Fruit fly (Drosophila melanogaster) whole organism, adult: ENCODE measurements around the gene Svil.
A peak's percentile ranks its signal among the peaks of the same experiment; 100 is the strongest.

Experiments used
- CG11617 ChIP-seq: fragments of 200-800 bp; sonication (Bioruptor generic); optimal IDR thresholded peaks from 2 replicates; lab custom pipeline; 2017; ENCODE audit warnings: mild to moderate bottlenecking, missing biosample characterization, missing genetic modification reagents, missing genetic modification characterization
- CG12768 ChIP-seq: fragments of 200-800 bp; sonication (Bioruptor generic); optimal IDR thresholded peaks from 2 replicates; lab custom pipeline; 2017; ENCODE audit warnings: missing biosample characterization, missing genetic modification characterization, mild to moderate bottlenecking, moderate library complexity, missing genetic modification reagents
- CG14711 ChIP-seq: fragments of 200-800 bp; sonication (Bioruptor generic); optimal IDR thresholded peaks from 2 replicates; lab custom pipeline; 2018; ENCODE audit warnings: missing biosample characterization, mild to moderate bottlenecking, missing genetic modification characterization, moderate library complexity
- CG1620 ChIP-seq: fragments of 200-800 bp; sonication (Bioruptor generic); optimal IDR thresholded peaks from 2 replicates; lab custom pipeline; 2016; ENCODE audit warnings: missing biosample characterization, missing genetic modification characterization
- CG33017 ChIP-seq: fragments of 200-800 bp; sonication (Bioruptor generic); optimal IDR thresholded peaks from 2 replicates; lab custom pipeline; 2018; ENCODE audit warnings: missing biosample characterization, mild to moderate bottlenecking, missing genetic modification characterization, moderate library complexity
- CG5204 ChIP-seq: fragments of 200-800 bp; sonication (Bioruptor generic); optimal IDR thresholded peaks from 2 replicates; lab custom pipeline; 2016; ENCODE audit warnings: missing biosample characterization, missing genetic modification characterization
- CG7045 ChIP-seq: fragments of 200-800 bp; sonication (Bioruptor generic); optimal IDR thresholded peaks from 2 replicates; lab custom pipeline; 2017; ENCODE audit warnings: missing biosample characterization, mild to moderate bottlenecking, missing genetic modification characterization
- CG7101 ChIP-seq: fragments of 200-800 bp; sonication (Bioruptor generic); optimal IDR thresholded peaks from 2 replicates; lab custom pipeline; 2018; ENCODE audit warnings: missing biosample characterization, mild to moderate bottlenecking, missing genetic modification characterization, moderate library complexity
- Clk ChIP-seq: fragments of 200-800 bp; sonication (Bioruptor generic); optimal IDR thresholded peaks from 2 replicates; lab custom pipeline; 2017; ENCODE audit warnings: missing biosample characterization, missing genetic modification characterization
- Crg-1 ChIP-seq: fragments of 200-800 bp; sonication (Bioruptor generic); optimal IDR thresholded peaks from 2 replicates; lab custom pipeline; 2016; ENCODE audit warnings: missing biosample characterization, missing genetic modification characterization
- Hr96 ChIP-seq: fragments of 200-800 bp; sonication (Bioruptor generic); optimal IDR thresholded peaks from 2 replicates; lab custom pipeline; 2016; ENCODE audit warnings: missing biosample characterization, missing genetic modification characterization
- Mnt ChIP-seq: fragments of 200-800 bp; sonication (Bioruptor generic); optimal IDR thresholded peaks from 2 replicates; lab custom pipeline; 2016; ENCODE audit warnings: missing biosample characterization, mild to moderate bottlenecking, missing genetic modification characterization
- bab1 ChIP-seq: fragments of 200-800 bp; sonication (Bioruptor generic); optimal IDR thresholded peaks from 3 replicates; lab custom pipeline; 2019; ENCODE audit warnings: missing biosample characterization, mild to moderate bottlenecking, missing genetic modification characterization, moderate library complexity
- cic ChIP-seq: fragments of 200-800 bp; sonication (Bioruptor generic); optimal IDR thresholded peaks from 2 replicates; lab custom pipeline; 2017; ENCODE audit warnings: missing biosample characterization, mild to moderate bottlenecking, missing genetic modification characterization, moderate library complexity
- cnc ChIP-seq, 2 experiments: fragments of >200 bp; optimal IDR thresholded peaks; 2 replicates each; lab custom pipeline; 2017
- kay ChIP-seq: fragments of 200-800 bp; sonication (Bioruptor generic); peaks from one replicate; lab custom pipeline; 2016; ENCODE audit warnings: missing biosample characterization, missing genetic modification characterization, borderline replicate concordance
- ovo ChIP-seq: fragments of 200-800 bp; sonication (Bioruptor generic); optimal IDR thresholded peaks from 2 replicates; lab custom pipeline; 2016; ENCODE audit warnings: missing biosample characterization, missing genetic modification characterization
- pad ChIP-seq: fragments of 200-800 bp; sonication (Bioruptor generic); optimal IDR thresholded peaks from 3 replicates; lab custom pipeline; 2017; ENCODE audit warnings: missing biosample characterization, missing genetic modification characterization, mild to moderate bottlenecking, moderate library complexity, missing genetic modification reagents
- tj ChIP-seq: fragments of 200-800 bp; sonication (Bioruptor generic); optimal IDR thresholded peaks from 3 replicates; lab custom pipeline; 2017; ENCODE audit warnings: missing biosample characterization, mild to moderate bottlenecking, missing genetic modification characterization, moderate library complexity
- toe ChIP-seq: fragments of 200-800 bp; sonication (Bioruptor generic); optimal IDR thresholded peaks from 2 replicates; lab custom pipeline; 2016; ENCODE audit warnings: missing biosample characterization, missing genetic modification characterization

The Svil gene

dm6 chr3L:2446201-2446600 lies 68.7 kb downstream of the Svil start:
- no peak for TF ChIP-seq CG11617 (GFP tag; lab: Kevin White, UChicago)
- TF ChIP-seq Clk (GFP tag; lab: Kevin White, UChicago): no peak
- TF ChIP-seq Mnt: no peak
- no peak for TF ChIP-seq CG14711
- TF ChIP-seq CG1620: no peak
- no peak for TF ChIP-seq cic (GFP tag; lab: Kevin White, UChicago)
- no peak for TF ChIP-seq CG7045 (GFP tag; lab: Kevin White, UChicago)
- no peak for TF ChIP-seq cnc (optimal IDR thresholded peaks at IDR 0.05; lab: Kevin White, UChicago)
- TF ChIP-seq pad (GFP tag; lab: Kevin White, UChicago): no peak
- no peak for TF ChIP-seq CG7101 (tag; lab: Kevin White, UChicago)
- TF ChIP-seq kay: no peak
- no peak for TF ChIP-seq CG33017 (tag; lab: Kevin White, UChicago)
- no peak for TF ChIP-seq tj (GFP tag; lab: Kevin White, UChicago)
- TF ChIP-seq Crg-1 (GFP tag; lab: Kevin White, UChicago): no peak
- no peak for TF ChIP-seq Hr96
- TF ChIP-seq ovo: no peak
- TF ChIP-seq bab1 (GFP tag; lab: Kevin White, UChicago): no peak
- no peak for TF ChIP-seq toe (GFP tag; lab: Kevin White, UChicago)

- TF ChIP-seq Crg-1 (GFP tag; lab: Kevin White, UChicago) (no peak), CG7101 (tag; lab: Kevin White, UChicago) (no peak), Clk (GFP tag; lab: Kevin White, UChicago) (no peak), CG5204 (GFP tag; lab: Kevin White, UChicago) (no peak), Hr96 (no peak), tj (GFP tag; lab: Kevin White, UChicago) (no peak), cnc (optimal IDR thresholded peaks at IDR 0.05; lab: Kevin White, UChicago) (no peak)
These were observed 79.4 kb downstream of the Svil start for dm6 chr3L:2456868-2457267.

dm6 chr3L:2457557-2458240 lies 80.2 kb downstream of the Svil start:
- TF ChIP-seq Mnt (peak; percentile 58), tj (GFP tag; lab: Kevin White, UChicago) (peak; percentile 30), cic (GFP tag; lab: Kevin White, UChicago) (peak; percentile 64), kay (peak; percentile 40), Crg-1 (GFP tag; lab: Kevin White, UChicago) (no peak)

dm6 chr3L:2458763-2459162 lies 81.3 kb downstream of the Svil start:
- peak; percentile 74 for TF ChIP-seq kay
- no peak for TF ChIP-seq Mnt

dm6 chr3L:2462017-2462416 lies 84.6 kb downstream of the Svil start:
- no peak for TF ChIP-seq CG5204 (GFP tag; lab: Kevin White, UChicago)
- TF ChIP-seq kay: peak; percentile 63

- TF ChIP-seq CG7045 (GFP tag; lab: Kevin White, UChicago) (peak; percentile 3), Mnt (peak; percentile 49), cic (GFP tag; lab: Kevin White, UChicago) (peak; percentile 43), CG12768 (GFP tag; lab: Kevin White, UChicago) (peak; percentile 14), tj (GFP tag; lab: Kevin White, UChicago) (peak; percentile 51), CG33017 (tag; lab: Kevin White, UChicago) (peak; percentile 36), CG14711 (no peak), cnc (optimal IDR thresholded peaks at IDR 0.05; lab: Kevin White, UChicago) (no peak), pad (GFP tag; lab: Kevin White, UChicago) (no peak), bab1 (GFP tag; lab: Kevin White, UChicago) (peak; percentile 58), Crg-1 (GFP tag; lab: Kevin White, UChicago) (peak; percentile 17), Hr96 (peak; percentile 10), kay (peak; percentile 97), Clk (GFP tag; lab: Kevin White, UChicago) (no peak), CG7101 (tag; lab: Kevin White, UChicago) (peak; percentile 53), ovo (peak; percentile 24), CG5204 (GFP tag; lab: Kevin White, UChicago) (peak; percentile 36), CG1620 (peak; percentile 49), CG11617 (GFP tag; lab: Kevin White, UChicago) (no peak), toe (GFP tag; lab: Kevin White, UChicago) (no peak)
These were observed 89.1 kb downstream of the Svil start for dm6 chr3L:2466411-2467015.

- TF ChIP-seq Crg-1 (GFP tag; lab: Kevin White, UChicago) (no peak), toe (GFP tag; lab: Kevin White, UChicago) (no peak), CG33017 (tag; lab: Kevin White, UChicago) (peak; percentile 27), bab1 (GFP tag; lab: Kevin White, UChicago) (peak; percentile 92), CG1620 (peak; percentile 43), Mnt (no peak), CG14711 (peak; percentile 68), Hr96 (no peak), CG12768 (GFP tag; lab: Kevin White, UChicago) (no peak), CG7045 (GFP tag; lab: Kevin White, UChicago) (peak; percentile 14), tj (GFP tag; lab: Kevin White, UChicago) (peak; percentile 94), Clk (GFP tag; lab: Kevin White, UChicago) (no peak), CG11617 (GFP tag; lab: Kevin White, UChicago) (peak; percentile 51), ovo (peak; percentile 8), pad (GFP tag; lab: Kevin White, UChicago) (peak; percentile 69), cnc (optimal IDR thresholded peaks at IDR 0.05; lab: Kevin White, UChicago) (no peak), CG7101 (tag; lab: Kevin White, UChicago) (peak; percentile 71), CG5204 (GFP tag; lab: Kevin White, UChicago) (no peak)
These were observed 90.0 kb downstream of the Svil start for dm6 chr3L:2467424-2467838.
